Fruit fly (Drosophila melanogaster) whole organism, embryonic: Measurements from ENCODE around the gene CG16984.

ENCODE experiments used
- Awh ChIP-seq: fragments of 200-800 bp; sonication (Bioruptor generic); IDR thresholded peaks from 2 replicates; pipeline ENCODE4, ENCODE4 v1.3.6; 2022; ENCODE audit warnings: missing biosample characterization, missing genetic modification characterization
- BEAF-32 ChIP-seq: fragments of 200-800 bp; sonication (Bioruptor generic); optimal IDR thresholded peaks from 3 replicates; lab custom pipeline; 2017; ENCODE audit warnings: missing biosample characterization, missing genetic modification characterization, mild to moderate bottlenecking, moderate library complexity, missing genetic modification reagents
- Bgb ChIP-seq: fragments of 200-800 bp; sonication (Bioruptor generic); IDR thresholded peaks from 2 replicates; pipeline ENCODE4 v1.3.6; 2022; ENCODE audit warnings: missing biosample characterization, missing genetic modification characterization; ENCODE audit not compliant: partially characterized antibody
- CG12071 ChIP-seq: fragments of 200-800 bp; sonication (Bioruptor generic); optimal IDR thresholded peaks from 3 replicates; lab custom pipeline; 2018; ENCODE audit warnings: missing biosample characterization, mild to moderate bottlenecking, missing genetic modification characterization
- CG12155 ChIP-seq: fragments of 200-800 bp; sonication (Bioruptor generic); optimal IDR thresholded peaks from 3 replicates; lab custom pipeline; 2016; ENCODE audit warnings: missing biosample characterization, missing genetic modification characterization
- CG12236 ChIP-seq: fragments of 200-800 bp; sonication (Bioruptor generic); optimal IDR thresholded peaks from 2 replicates; lab custom pipeline; 2016; ENCODE audit warnings: missing biosample characterization, missing genetic modification characterization
- CG12659 ChIP-seq: fragments of 200-800 bp; sonication (Bioruptor generic); optimal IDR thresholded peaks from 3 replicates; lab custom pipeline; 2017; ENCODE audit warnings: mild to moderate bottlenecking, missing biosample characterization, missing genetic modification reagents, missing genetic modification characterization
- CG14667 ChIP-seq: fragments of 200-800 bp; sonication (Bioruptor generic); IDR thresholded peaks from 2 replicates; pipeline ENCODE4 v1.3.6; 2022; ENCODE audit warnings: missing biosample characterization, missing genetic modification characterization
- CG15514 ChIP-seq: fragments of 200-800 bp; sonication (Bioruptor generic); optimal IDR thresholded peaks from 3 replicates; lab custom pipeline; 2017; ENCODE audit warnings: missing biosample characterization, missing genetic modification characterization, mild to moderate bottlenecking, moderate library complexity, missing genetic modification reagents
- CG18262 ChIP-seq: fragments of 200-800 bp; optimal IDR thresholded peaks from 3 replicates; lab custom pipeline; 2019; ENCODE audit warnings: missing biosample characterization, mild to moderate bottlenecking, missing genetic modification characterization, moderate library complexity
- CG32532 ChIP-seq: fragments of 200-800 bp; sonication (Bioruptor generic); IDR thresholded peaks from 2 replicates; pipeline ENCODE4 v1.3.6; 2022; ENCODE audit warnings: missing biosample characterization, missing genetic modification characterization
- CG4404 ChIP-seq: fragments of 200-800 bp; sonication (Bioruptor generic); IDR thresholded peaks from 2 replicates; pipeline ENCODE4 v1.3.6; 2022; ENCODE audit warnings: missing biosample characterization, missing genetic modification characterization
- CG4854 ChIP-seq: fragments of 200-800 bp; sonication (Bioruptor generic); optimal IDR thresholded peaks from 2 replicates; lab custom pipeline; 2016; ENCODE audit warnings: missing biosample characterization, missing genetic modification characterization, inconsistent platforms
- CG7357 ChIP-seq: fragments of 200-800 bp; sonication (Bioruptor generic); IDR thresholded peaks from 3 replicates; pipeline ENCODE4 v1.3.6; 2022; ENCODE audit warnings: missing biosample characterization, missing genetic modification characterization
- CG8290 ChIP-seq, 3 experiments: fragments of 200-800 bp; sonication (Bioruptor generic); optimal IDR thresholded peaks; 2 replicates each; lab custom pipeline; 2016 to 2019; ENCODE audit warnings: missing biosample characterization in 3 of 3, missing genetic modification characterization in 3 of 3, mild to moderate bottlenecking in 2 of 3, moderate library complexity in 1 of 3
- CG8359 ChIP-seq: fragments of 200-800 bp; sonication (Bioruptor generic); optimal IDR thresholded peaks from 2 replicates; lab custom pipeline; 2017; ENCODE audit warnings: missing biosample characterization, mild to moderate bottlenecking, missing genetic modification characterization, borderline replicate concordance
- CG8944 ChIP-seq: fragments of 200-800 bp; sonication (Bioruptor generic); optimal IDR thresholded peaks from 3 replicates; lab custom pipeline; 2016; ENCODE audit warnings: missing biosample characterization, missing genetic modification characterization
- CG9932 ChIP-seq: fragments of 200-800 bp; sonication (Bioruptor generic); IDR thresholded peaks from 2 replicates; pipeline ENCODE4 v1.3.6; 2022; ENCODE audit warnings: missing biosample characterization, missing genetic modification characterization
- Dad ChIP-seq: fragments of 200-800 bp; sonication (Bioruptor generic); optimal IDR thresholded peaks from 3 replicates; lab custom pipeline; 2016; ENCODE audit warnings: missing biosample characterization, missing genetic modification characterization
- Doc2 ChIP-seq: fragments of 200-800 bp; sonication (Bioruptor generic); IDR thresholded peaks from 2 replicates; pipeline ENCODE4 v1.3.6; 2022; ENCODE audit warnings: missing biosample characterization, missing genetic modification characterization
- Dp ChIP-seq: fragments of 200-800 bp; sonication (Bioruptor generic); optimal IDR thresholded peaks from 2 replicates; lab custom pipeline; 2018; ENCODE audit warnings: missing biosample characterization, mild to moderate bottlenecking, missing genetic modification characterization, moderate library complexity
- Dref ChIP-seq: fragments of 200-800 bp; sonication (Bioruptor generic); IDR thresholded peaks from 2 replicates; pipeline ENCODE4 v1.3.6; 2022; ENCODE audit warnings: missing biosample characterization, missing genetic modification characterization
- ERR ChIP-seq: fragments of 200-800 bp; sonication (Bioruptor generic); optimal IDR thresholded peaks from 2 replicates; lab custom pipeline; 2016; ENCODE audit warnings: missing biosample characterization, missing genetic modification characterization
- HLH3B ChIP-seq: fragments of 200-800 bp; sonication (Bioruptor generic); IDR thresholded peaks from 2 replicates; pipeline ENCODE4 v1.3.6; 2022; ENCODE audit warnings: missing biosample characterization, missing genetic modification characterization
- Hand ChIP-seq: fragments of 200-800 bp; sonication (Bioruptor generic); optimal IDR thresholded peaks from 2 replicates; lab custom pipeline; 2017; ENCODE audit warnings: mild to moderate bottlenecking, missing biosample characterization, missing genetic modification reagents, missing genetic modification characterization
- Hr3 ChIP-seq: fragments of 200-800 bp; sonication (Bioruptor generic); optimal IDR thresholded peaks from 3 replicates; lab custom pipeline; 2016; ENCODE audit warnings: missing biosample characterization, missing genetic modification characterization
- MESR4 ChIP-seq: fragments of 200-800 bp; sonication (Bioruptor generic); optimal IDR thresholded peaks from 2 replicates; lab custom pipeline; 2018; ENCODE audit warnings: missing biosample characterization, mild to moderate bottlenecking, missing genetic modification characterization, moderate library complexity
- Pdp1 ChIP-seq, 2 experiments: fragments of 200-800 bp; sonication (Bioruptor generic); optimal IDR thresholded peaks; 3 replicates each; lab custom pipeline; 2016; ENCODE audit warnings: missing biosample characterization in 2 of 2, missing genetic modification characterization in 2 of 2, mild to moderate bottlenecking in 1 of 2, moderate library complexity in 1 of 2
- Rfx ChIP-seq: fragments of 200-800 bp; sonication (Bioruptor generic); IDR thresholded peaks from 2 replicates; pipeline ENCODE4 v1.3.6; 2022; ENCODE audit warnings: missing biosample characterization, missing genetic modification characterization
- TFAM ChIP-seq: fragments of 200-800 bp; sonication (Bioruptor generic); optimal IDR thresholded peaks from 2 replicates; lab custom pipeline; 2017; ENCODE audit warnings: missing biosample characterization, missing genetic modification characterization, inconsistent platforms
- YL-1 ChIP-seq: fragments of 200-800 bp; sonication (Bioruptor generic); optimal IDR thresholded peaks from 3 replicates; lab custom pipeline; 2017; ENCODE audit warnings: missing biosample characterization, mild to moderate bottlenecking, missing genetic modification characterization
- ap ChIP-seq: fragments of 200-800 bp; sonication (Bioruptor generic); IDR thresholded peaks from 2 replicates; pipeline ENCODE4 v1.3.6; 2022; ENCODE audit warnings: missing biosample characterization, missing genetic modification characterization
- cato ChIP-seq: fragments of 200-800 bp; sonication (Bioruptor generic); optimal IDR thresholded peaks from 2 replicates; lab custom pipeline; 2016; ENCODE audit warnings: missing biosample characterization, missing genetic modification characterization, borderline replicate concordance
- cg ChIP-seq: fragments of 200-800 bp; sonication (Bioruptor generic); optimal IDR thresholded peaks from 3 replicates; lab custom pipeline; 2019; ENCODE audit warnings: missing biosample characterization, mild to moderate bottlenecking, missing genetic modification characterization, moderate library complexity
- chif ChIP-seq, 2 experiments: fragments of 200-800 bp; sonication (Bioruptor generic); optimal IDR thresholded peaks; 3 replicates each; lab custom pipeline; 2016; ENCODE audit warnings: missing biosample characterization in 2 of 2, missing genetic modification characterization in 2 of 2
- dan ChIP-seq: fragments of 200-800 bp; sonication (Bioruptor generic); IDR thresholded peaks from 2 replicates; pipeline ENCODE4 v1.3.6; 2022; ENCODE audit warnings: missing biosample characterization, missing genetic modification characterization
- eve ChIP-seq, 2 experiments: fragments of >200 bp; optimal IDR thresholded peaks; 2 replicates each; lab custom pipeline; 2017; ENCODE audit warnings: missing biosample characterization in 2 of 2, missing genetic modification characterization in 2 of 2
- fd102C ChIP-seq: fragments of 200-800 bp; sonication (Bioruptor generic); optimal IDR thresholded peaks from 2 replicates; lab custom pipeline; 2018; ENCODE audit warnings: missing biosample characterization, mild to moderate bottlenecking, missing genetic modification characterization, moderate library complexity
- gsb-n ChIP-seq: fragments of 200-800 bp; sonication (Bioruptor generic); optimal IDR thresholded peaks from 3 replicates; lab custom pipeline; 2018; ENCODE audit warnings: missing biosample characterization, mild to moderate bottlenecking, missing genetic modification characterization
- hth ChIP-seq: fragments of >200 bp; optimal IDR thresholded peaks from 2 replicates; lab custom pipeline; 2017; ENCODE audit warnings: inconsistent platforms
- p53 ChIP-seq: fragments of 200-800 bp; sonication (Bioruptor generic); optimal IDR thresholded peaks from 2 replicates; lab custom pipeline; 2016; ENCODE audit warnings: missing biosample characterization, missing genetic modification characterization
- rib ChIP-seq: fragments of 200-800 bp; sonication (Bioruptor generic); IDR thresholded peaks from 2 replicates; pipeline ENCODE4 v1.3.6; 2022; ENCODE audit warnings: missing biosample characterization, missing genetic modification characterization
- row ChIP-seq: fragments of 200-800 bp; sonication (Bioruptor generic); IDR thresholded peaks from 3 replicates; pipeline ENCODE4 v1.3.6; 2022; ENCODE audit warnings: missing biosample characterization, missing genetic modification characterization
- sima ChIP-seq: fragments of 200-800 bp; sonication (Bioruptor generic); optimal IDR thresholded peaks from 2 replicates; lab custom pipeline; 2016; ENCODE audit warnings: missing biosample characterization, missing genetic modification characterization
- ssp ChIP-seq: fragments of 200-800 bp; sonication (Bioruptor generic); IDR thresholded peaks from 2 replicates; pipeline ENCODE4 v1.3.6; 2022; ENCODE audit warnings: missing biosample characterization, missing genetic modification characterization
- stc ChIP-seq: fragments of 200-800 bp; sonication (Bioruptor generic); IDR thresholded peaks from 2 replicates; pipeline ENCODE4 v1.3.6; 2022; ENCODE audit warnings: missing biosample characterization, missing genetic modification characterization
- stwl ChIP-seq: fragments of 200-800 bp; sonication (Bioruptor generic); optimal IDR thresholded peaks from 3 replicates; lab custom pipeline; 2018; ENCODE audit warnings: missing biosample characterization, mild to moderate bottlenecking, missing genetic modification characterization, moderate library complexity
- tap ChIP-seq: fragments of 200-800 bp; optimal IDR thresholded peaks from 3 replicates; lab custom pipeline; 2019; ENCODE audit warnings: missing biosample characterization, mild to moderate bottlenecking, missing genetic modification characterization, moderate library complexity
- tio ChIP-seq: fragments of 200-800 bp; sonication (Bioruptor generic); optimal IDR thresholded peaks from 2 replicates; lab custom pipeline; 2017; ENCODE audit warnings: missing biosample characterization, missing genetic modification characterization, inconsistent platforms

CG16984 gene

DNA sequence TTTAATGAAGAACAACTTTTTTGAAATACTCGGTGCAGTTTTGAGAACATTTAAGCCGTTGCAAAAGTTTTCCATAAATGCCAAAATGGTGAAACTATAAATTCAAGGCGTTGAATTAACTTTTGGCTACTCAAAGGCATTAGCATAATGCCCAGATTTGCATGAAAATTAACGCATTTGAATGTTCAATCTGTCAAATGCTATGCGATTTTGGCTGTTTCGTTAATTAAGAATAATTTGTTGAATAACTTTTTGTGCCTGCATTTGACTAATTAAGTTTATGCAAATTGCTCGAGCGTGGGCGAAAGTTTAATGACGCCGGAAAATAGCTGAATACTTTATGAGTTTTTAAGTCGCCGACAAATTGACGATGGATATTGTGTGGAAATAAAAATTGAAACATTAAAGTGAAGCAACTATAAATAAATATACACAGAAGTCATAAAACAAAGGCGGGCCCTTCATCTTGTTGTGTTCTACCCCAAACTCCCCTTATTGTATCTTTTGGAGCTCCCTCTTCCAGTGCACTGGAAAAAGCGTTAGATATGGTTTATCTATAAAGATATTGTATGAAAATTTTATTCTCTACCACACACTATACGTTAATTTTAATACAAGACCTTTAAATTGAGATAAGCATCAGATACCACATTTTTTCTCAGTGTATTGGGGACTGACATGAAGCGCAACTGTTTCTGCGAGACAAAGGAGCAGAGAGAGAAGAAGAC is 43.3 kb upstream of the CG16984 start (continued):
- TF ChIP-seq dan (GFP tag; lab: Robert Waterston, UW) (no peak), CG18262 (tag; lab: Kevin White, UChicago) (peak; percentile 84), Doc2 (GFP tag; lab: Robert Waterston, UW) (no peak), tap (tag; lab: Kevin White, UChicago) (peak; percentile 69), CG12071 (GFP tag; lab: Kevin White, UChicago) (peak; percentile 60), Dp (GFP tag; lab: Kevin White, UChicago) (no peak), Bgb (no peak), Hr3 (peak; percentile 53), CG8359 (GFP tag; lab: Kevin White, UChicago) (peak; percentile 5), chif (GFP tag; optimal IDR thresholded peaks at IDR 0.05; lab: Kevin White, UChicago) (peak; percentile 49 to 76), Pdp1 (GFP tag; optimal IDR thresholded peaks at IDR 0.05; lab: Kevin White, UChicago) (peak; percentile 29 to 59), CG12236 (GFP tag; lab: Kevin White, UChicago) (peak; percentile 52), YL-1 (GFP tag; lab: Kevin White, UChicago) (no peak), cato (GFP tag; lab: Kevin White, UChicago) (peak; percentile 27), MESR4 (no peak), ERR (GFP tag; lab: Kevin White, UChicago) (peak; percentile 21), rib (GFP tag; lab: Robert Waterston, UW) (no peak), stwl (peak; percentile 16), tio (GFP tag; lab: Kevin White, UChicago) (peak; percentile 61), HLH3B (GFP tag; lab: Robert Waterston, UW) (peak; percentile 71; the same call in 1 of the 2 replicates), Hand (GFP tag; lab: Kevin White, UChicago) (no peak), BEAF-32 (GFP tag; lab: Kevin White, UChicago) (no peak), Dref (GFP tag; lab: Robert Waterston, UW) (no peak), gsb-n (peak; percentile 74), Dad (GFP tag; lab: Kevin White, UChicago) (peak; percentile 54), CG7357 (GFP tag; lab: Robert Waterston, UW) (no peak), CG14667 (no peak), CG4404 (GFP tag; lab: Robert Waterston, UW) (no peak), ssp (GFP tag; lab: Robert Waterston, UW) (no peak), Rfx (peak; percentile 52), TFAM (GFP tag; lab: Kevin White, UChicago) (peak; percentile 42), eve (GFP tag; optimal IDR thresholded peaks at IDR 0.05; lab: Kevin White, UChicago) (peak in 1 of 2 experiments; percentile 56), Awh (GFP tag; lab: Robert Waterston, UW) (peak; percentile 52; the same call in 1 of the 2 replicates), fd102C (GFP tag; lab: Kevin White, UChicago) (no peak), row (GFP tag; lab: Robert Waterston, UW) (peak; percentile 66), CG15514 (GFP tag; lab: Kevin White, UChicago) (peak; percentile 32), sima (GFP tag; lab: Kevin White, UChicago) (no peak), CG4854 (GFP tag; lab: Kevin White, UChicago) (peak; percentile 47), CG8944 (peak; percentile 48), CG9932 (no peak; the same call in 1 of the 2 replicates), cg (GFP tag; lab: Kevin White, UChicago) (no peak), ap (peak; percentile 36; the same call in 1 of the 2 replicates), CG32532 (peak; percentile 63), CG8290 (GFP tag; optimal IDR thresholded peaks at IDR 0.05; lab: Kevin White, UChicago) (peak; percentile 14), CG8290 (tag; optimal IDR thresholded peaks at IDR 0.05; lab: Kevin White, UChicago) (peak in 1 of 2 experiments; percentile 62), hth (lab: Kevin White, UChicago) (no peak), p53 (GFP tag; lab: Kevin White, UChicago) (no peak), stc (GFP tag; lab: Robert Waterston, UW) (peak; percentile 35; the same call in 1 of the 2 replicates), CG12155 (peak; percentile 55), CG12659 (GFP tag; lab: Kevin White, UChicago) (peak; percentile 44)
